Worm (Caenorhabditis elegans): Measurements from ENCODE around the gene fax-1.

DNA sequence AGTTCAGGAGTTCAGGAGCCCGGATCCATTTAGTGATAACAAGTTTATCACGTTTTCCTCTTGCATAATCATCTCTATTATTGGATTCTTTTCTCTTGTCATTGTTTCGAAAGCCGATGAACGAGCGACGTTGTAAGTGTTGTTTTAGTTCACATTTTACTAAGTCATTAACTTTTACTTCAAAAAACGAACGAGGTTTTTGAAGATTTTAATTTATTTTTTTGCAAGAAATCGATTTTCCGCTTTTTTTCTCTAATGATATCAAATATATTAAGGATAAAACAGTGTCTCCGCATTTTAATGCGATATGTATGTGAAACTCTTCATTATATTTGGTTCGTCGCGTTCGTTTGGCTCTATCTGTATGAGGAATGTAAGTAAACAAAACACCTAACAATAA, 5.6 kb upstream of the fax-1 start, which contains the start of gene F28B4.1:
- TF ChIP-seq hlh-1 (tag; optimal IDR thresholded peaks at IDR 0.05) (no peak), mep-1 (tag; optimal IDR thresholded peaks at IDR 0.05) (no peak), ceh-39 (tag; optimal IDR thresholded peaks at IDR 0.05) (no peak), lin-32 (GFP tag; optimal IDR thresholded peaks at IDR 0.05) (no peak), unc-39 (tag; optimal IDR thresholded peaks at IDR 0.05) (no peak), nhr-76 (tag; optimal IDR thresholded peaks at IDR 0.05) (no peak), nhr-12 (tag; optimal IDR thresholded peaks at IDR 0.05) (no peak), blmp-1 (tag; optimal IDR thresholded peaks at IDR 0.05) (no peak), elt-1 (tag; optimal IDR thresholded peaks at IDR 0.05; ENCODE audit: borderline replicate concordance, insufficient read depth) (no peak), ces-1 (GFP tag; optimal IDR thresholded peaks at IDR 0.05) (no peak), mab-5 (tag; optimal IDR thresholded peaks at IDR 0.05) (no peak), sptf-1 (tag; optimal IDR thresholded peaks at IDR 0.05) (no peak)

All from whole organism, mixed stage, embryonic.